Worm (Caenorhabditis elegans) whole organism, L1 larva: Measurements from ENCODE around the gene Y54G2A.52.
A peak's percentile ranks its signal among the peaks of the same experiment; 100 is the strongest.
"Not testable (repeated sequence)": the region's sequence is repeated elsewhere in the genome, so short reads cannot be mapped to it uniquely, and the experiment has no call there.

Source experiments
- aha-1 ChIP-seq: fragments of 150-350 bp; optimal IDR thresholded peaks from 2 replicates; lab custom pipeline; 2014; ENCODE audit warnings: missing biosample characterization, missing genetic modification characterization
- alr-1 ChIP-seq: fragments of 200-800 bp; sonication (Bioruptor generic); optimal IDR thresholded peaks from 2 replicates; lab custom pipeline; 2018; ENCODE audit warnings: borderline replicate concordance, mild to moderate bottlenecking, missing genetic modification characterization, missing compliant biosample characterization
- ceh-63 ChIP-seq: fragments of 200-800 bp; sonication (Bioruptor generic); optimal IDR thresholded peaks from 2 replicates; lab custom pipeline; 2018; ENCODE audit warnings: mild to moderate bottlenecking, missing genetic modification characterization, missing compliant biosample characterization
- dpl-1 ChIP-seq, 3 experiments: fragments of 150-350 bp in 2 of 3; sonication (generic microtip) in 1 of 3; optimal IDR thresholded peaks; 2 replicates each; lab custom pipeline; 2014 to 2017; ENCODE audit warnings: missing biosample characterization in 3 of 3, missing genetic modification characterization in 3 of 3, missing genetic modification reagents in 3 of 3
- dsc-1 ChIP-seq: sonication (generic microtip); optimal IDR thresholded peaks from 2 replicates; lab custom pipeline; 2016; ENCODE audit warnings: mild to moderate bottlenecking, missing genetic modification characterization, missing compliant biosample characterization
- efl-1 ChIP-seq, 4 experiments: fragments of 150-350 bp; optimal IDR thresholded peaks in 3 of 4; peaks in 1 of 4; 1 replicate in 1 of 4; 2 replicates in 3 of 4; lab custom pipeline; 2014; ENCODE audit warnings: missing biosample characterization in 2 of 4, missing genetic modification characterization in 2 of 4, missing genetic modification reagents in 2 of 4
- elt-2 ChIP-seq: sonication (generic microtip); optimal IDR thresholded peaks from 2 replicates; lab custom pipeline; 2016; ENCODE audit warnings: missing genetic modification characterization, mild to moderate bottlenecking, inconsistent platforms, missing compliant biosample characterization, missing genetic modification reagents
- elt-3 ChIP-seq, 6 experiments: fragments of 150-350 bp in 1 of 6; sonication (generic microtip); optimal IDR thresholded peaks; 2 replicates each; lab custom pipeline; 2017 to 2018; ENCODE audit warnings: missing biosample characterization in 6 of 6, missing genetic modification characterization in 6 of 6, inconsistent platforms in 1 of 6
- fkh-4 ChIP-seq: sonication (generic microtip); optimal IDR thresholded peaks from 2 replicates; lab custom pipeline; 2016; ENCODE audit warnings: missing compliant biosample characterization, missing genetic modification characterization, borderline replicate concordance
- hlh-17 ChIP-seq: fragments of 200-800 bp; sonication (Bioruptor generic); optimal IDR thresholded peaks from 2 replicates; lab custom pipeline; 2018; ENCODE audit warnings: missing genetic modification characterization, mild to moderate bottlenecking, missing compliant biosample characterization, moderate library complexity, borderline replicate concordance
- hpl-2 ChIP-seq: fragments of 150-350 bp; optimal IDR thresholded peaks from 2 replicates; lab custom pipeline; 2014; ENCODE audit warnings: missing biosample characterization, missing genetic modification reagents, missing genetic modification characterization
- lin-35 ChIP-seq, 2 experiments: fragments of 150-350 bp; optimal IDR thresholded peaks; 2 replicates each; lab custom pipeline; 2014; ENCODE audit warnings: missing biosample characterization in 2 of 2, missing genetic modification characterization in 2 of 2, missing genetic modification reagents in 2 of 2
- lin-39 ChIP-seq: fragments of 150-350 bp; optimal IDR thresholded peaks from 2 replicates; lab custom pipeline; 2014; ENCODE audit warnings: missing biosample characterization, missing genetic modification reagents, missing genetic modification characterization
- lsy-2 ChIP-seq, 2 experiments: fragments of 150-350 bp; optimal IDR thresholded peaks; 2 replicates each; lab custom pipeline; 2014; ENCODE audit warnings: missing biosample characterization in 2 of 2, missing genetic modification characterization in 2 of 2
- mdl-1 ChIP-seq, 2 experiments: fragments of 150-350 bp; optimal IDR thresholded peaks; 2 replicates each; lab custom pipeline; 2014 to 2017; ENCODE audit warnings: missing biosample characterization in 2 of 2, missing genetic modification characterization in 2 of 2, inconsistent platforms in 1 of 2
- mep-1 ChIP-seq: fragments of 150-350 bp; optimal IDR thresholded peaks from 2 replicates; lab custom pipeline; 2014; ENCODE audit warnings: missing biosample characterization, missing genetic modification characterization
- nhr-11 ChIP-seq: fragments of 150-350 bp; optimal IDR thresholded peaks from 2 replicates; lab custom pipeline; 2014; ENCODE audit warnings: missing biosample characterization, missing genetic modification characterization
- nhr-19 ChIP-seq: fragments of 200-800 bp; sonication (Bioruptor generic); conservative IDR thresholded peaks from 2 replicates; pipeline ENCODE4 v1.3.6; 2022; ENCODE audit warnings: missing genetic modification characterization, missing compliant biosample characterization
- nhr-20 ChIP-seq: sonication (generic microtip); optimal IDR thresholded peaks from 2 replicates; lab custom pipeline; 2016; ENCODE audit warnings: mild to moderate bottlenecking, missing genetic modification characterization, missing compliant biosample characterization
- nhr-28 ChIP-seq: fragments of 150-350 bp; optimal IDR thresholded peaks from 2 replicates; lab custom pipeline; 2014; ENCODE audit warnings: missing biosample characterization, missing genetic modification characterization
- nhr-71 ChIP-seq: sonication (generic microtip); optimal IDR thresholded peaks from 2 replicates; lab custom pipeline; 2016; ENCODE audit warnings: mild to moderate bottlenecking, missing genetic modification characterization, moderate library complexity, missing compliant biosample characterization
- nhr-76 ChIP-seq: sonication (generic microtip); optimal IDR thresholded peaks from 2 replicates; lab custom pipeline; 2017; ENCODE audit warnings: missing biosample characterization, missing genetic modification characterization
- nhr-77 ChIP-seq: fragments of 150-350 bp; optimal IDR thresholded peaks from 2 replicates; lab custom pipeline; 2014; ENCODE audit warnings: missing biosample characterization, missing genetic modification characterization
- nhr-90 ChIP-seq: sonication (generic microtip); optimal IDR thresholded peaks from 2 replicates; lab custom pipeline; 2016; ENCODE audit warnings: mild to moderate bottlenecking, missing genetic modification characterization, missing compliant biosample characterization; ENCODE audit not compliant: poor library complexity
- pqm-1 ChIP-seq: sonication (generic microtip); optimal IDR thresholded peaks from 3 replicates; lab custom pipeline; 2017; ENCODE audit warnings: missing biosample characterization, missing genetic modification characterization
- rnt-1 ChIP-seq: sonication (generic microtip); optimal IDR thresholded peaks from 2 replicates; lab custom pipeline; 2016; ENCODE audit warnings: mild to moderate bottlenecking, missing genetic modification characterization, moderate library complexity, missing compliant biosample characterization
- sptf-1 ChIP-seq: fragments of 150-350 bp; optimal IDR thresholded peaks from 2 replicates; lab custom pipeline; 2014; ENCODE audit warnings: missing biosample characterization, missing genetic modification characterization
- sup-37 ChIP-seq: fragments of 200-800 bp; sonication (Bioruptor generic); optimal IDR thresholded peaks from 2 replicates; lab custom pipeline; 2018; ENCODE audit warnings: mild to moderate bottlenecking, missing genetic modification characterization, missing compliant biosample characterization
- swsn-7 ChIP-seq: sonication (generic microtip); optimal IDR thresholded peaks from 2 replicates; lab custom pipeline; 2016; ENCODE audit warnings: missing genetic modification characterization, missing compliant biosample characterization
- tlp-1 ChIP-seq: fragments of 150-350 bp; optimal IDR thresholded peaks from 2 replicates; lab custom pipeline; 2014; ENCODE audit warnings: missing biosample characterization, missing genetic modification characterization
- unc-62 ChIP-seq: fragments of 150-350 bp; optimal IDR thresholded peaks from 2 replicates; lab custom pipeline; 2014; ENCODE audit warnings: missing biosample characterization, missing genetic modification reagents, missing genetic modification characterization
- unc-98 ChIP-seq: fragments of 200-800 bp; sonication (Bioruptor generic); IDR thresholded peaks from 2 replicates; pipeline ENCODE4 v1.3.6; 2022; ENCODE audit warnings: missing genetic modification characterization, missing compliant biosample characterization

Gene Y54G2A.52

DNA sequence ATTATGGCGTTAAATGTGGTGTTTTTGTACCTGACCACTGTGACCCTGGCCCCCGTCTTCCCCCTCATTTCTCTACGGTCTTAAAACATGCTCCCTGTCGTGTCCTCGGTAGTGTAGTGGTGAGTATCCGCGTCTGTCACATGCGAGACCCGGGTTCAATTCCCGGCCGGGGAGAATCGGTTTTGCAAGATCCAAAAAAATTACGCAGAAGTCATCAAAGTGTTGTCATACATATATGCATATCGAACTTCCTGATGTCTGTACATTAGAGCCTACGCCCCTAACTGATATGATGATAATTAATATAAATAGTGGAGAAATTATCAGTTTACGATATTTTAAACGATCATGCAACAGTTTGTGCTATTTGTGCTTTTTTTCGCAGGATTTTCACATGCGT, 7.0 kb upstream of the Y54G2A.52 start, which contains the start of gene Y54G2A.45 (continued):
- TF ChIP-seq efl-1 (optimal IDR thresholded peaks at IDR 0.05; lab: Kevin White, UChicago) (peak in 1 of 2 experiments; percentile 32), efl-1 (GFP tag; optimal IDR thresholded peaks at IDR 0.05 in 1 of 2; lab: Kevin White, UChicago) (no peak), dpl-1 (GFP tag; optimal IDR thresholded peaks at IDR 0.05; lab: Kevin White, UChicago) (peak in 1 of 3 experiments; percentile 5), mdl-1 (tag; optimal IDR thresholded peaks at IDR 0.05; lab: Kevin White, UChicago) (peak in 1 of 2 experiments; percentile 28), unc-98 (GFP tag; lab: Robert Waterston, UW) (no peak), pqm-1 (tag; lab: Kevin White, UChicago) (peak; percentile 40), lsy-2 (tag; optimal IDR thresholded peaks at IDR 0.05; lab: Kevin White, UChicago) (peak in 1 of 2 experiments; percentile 57), hlh-17 (no peak), nhr-19 (GFP tag; lab: Robert Waterston, UW) (peak; percentile 26), hpl-2 (GFP tag; lab: Kevin White, UChicago) (peak; percentile 1), nhr-71 (tag; lab: Kevin White, UChicago) (peak; percentile 61)

DNA sequence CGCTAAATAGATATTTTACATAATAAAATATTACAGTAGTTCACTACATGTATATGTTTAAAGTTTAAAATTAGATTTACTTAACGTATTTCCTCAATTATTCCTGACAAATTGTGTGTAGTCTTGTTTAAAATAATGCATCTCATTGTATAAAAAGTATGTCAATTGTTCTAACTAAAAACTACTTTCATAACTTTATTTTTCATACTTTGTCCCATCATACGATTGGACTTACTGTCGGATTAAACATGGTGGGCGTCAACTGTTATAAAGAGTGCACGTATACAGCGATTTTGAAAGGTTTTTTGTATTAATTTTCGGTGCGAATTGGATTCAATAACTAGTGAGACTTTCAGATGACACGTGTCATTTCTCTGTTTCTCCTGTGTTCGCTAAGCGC, 5.2 kb upstream of the Y54G2A.52 start, which contains the start of gene Y54G2A.32:
TSS of gene Y54G2A.32 (plus strand) at position 301 of the 400 bp plus-strand sequence.
- TF ChIP-seq nhr-28 (tag; lab: Kevin White, UChicago) (no peak), fkh-4 (no peak), elt-3 (tag; optimal IDR thresholded peaks at IDR 0.05; lab: Kevin White, UChicago) (no peak), swsn-7 (tag; lab: Kevin White, UChicago) (no peak), mdl-1 (tag; optimal IDR thresholded peaks at IDR 0.05; lab: Kevin White, UChicago) (no peak), alr-1 (no peak), sptf-1 (tag; lab: Kevin White, UChicago) (no peak)

DNA sequence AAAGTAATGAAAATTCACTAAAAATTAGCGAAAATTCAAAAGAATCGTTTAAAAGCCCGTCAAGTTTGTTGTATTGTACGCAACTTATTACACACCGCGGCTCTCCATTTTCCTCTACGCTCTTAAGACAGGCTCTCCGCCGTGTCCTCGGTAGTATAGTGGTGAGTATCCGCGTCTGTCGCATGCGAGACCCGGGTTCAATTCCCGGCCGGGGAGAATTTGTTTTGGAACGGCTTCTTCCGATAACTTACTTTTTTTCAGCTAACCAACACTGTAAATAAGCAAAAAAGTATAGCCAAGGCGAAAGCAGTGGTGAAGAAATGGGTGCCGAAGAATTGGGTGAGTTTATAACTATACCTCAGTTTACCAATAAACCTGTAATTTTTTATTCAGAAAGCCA, 3.7 kb upstream of the Y54G2A.52 start:
- TF ChIP-seq efl-1 (optimal IDR thresholded peaks at IDR 0.05; lab: Kevin White, UChicago) (no peak), efl-1 (GFP tag; optimal IDR thresholded peaks at IDR 0.05 in 1 of 2; lab: Kevin White, UChicago) (peak in 1 of 2 experiments; percentile 85), rnt-1 (tag; lab: Kevin White, UChicago) (no peak)
- TF ChIP-seq, all 84 proteins: peak for 1

DNA sequence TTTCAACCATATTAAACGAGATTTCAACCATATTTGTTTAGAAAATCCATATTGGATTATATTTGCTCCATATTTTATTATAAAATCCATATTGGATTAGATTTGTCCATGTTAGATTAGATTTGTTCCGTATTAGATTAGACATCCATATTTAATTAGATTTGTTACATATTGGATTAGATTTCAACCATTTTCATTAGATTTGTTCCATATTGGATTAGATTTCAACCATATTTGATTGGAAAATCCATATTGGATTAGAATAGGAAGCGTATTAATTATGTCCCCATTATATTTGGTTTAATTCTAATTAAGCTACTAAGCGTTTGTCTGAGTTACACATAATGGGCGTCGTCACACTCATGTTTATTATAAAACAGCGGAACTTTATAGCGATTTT, 3.1 kb upstream of the Y54G2A.52 start, which contains the start of gene Y54G2A.44:
TSS of gene Y54G2A.44 (plus strand) at position 301 of the 400 bp plus-strand sequence.
- TF ChIP-seq tlp-1, nhr-77, nhr-20 (tag; lab: Kevin White, UChicago): not testable (repeated sequence)

DNA sequence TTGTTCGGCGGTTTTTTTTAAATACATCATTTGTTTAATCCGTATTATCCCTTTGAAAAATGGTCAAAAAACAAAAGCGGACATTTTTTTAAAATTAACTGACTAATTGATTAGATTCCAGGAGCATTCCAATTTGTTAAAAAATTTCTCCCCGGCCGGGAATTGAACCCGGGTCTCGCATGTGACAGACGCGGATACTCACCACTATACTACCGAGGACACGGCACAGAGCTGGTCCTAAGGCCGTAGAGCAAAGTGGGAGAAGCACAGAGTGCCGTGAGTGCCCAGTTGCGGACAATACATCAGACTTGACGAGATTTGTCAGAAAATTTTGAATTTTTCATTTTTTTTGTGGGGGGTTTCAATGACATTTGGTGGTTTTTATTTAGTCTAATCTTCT, 2.5 kb upstream of the Y54G2A.52 start:
- TF ChIP-seq ceh-63 (no peak), nhr-71 (tag; lab: Kevin White, UChicago) (peak; percentile 6), dsc-1 (tag; lab: Kevin White, UChicago) (no peak), nhr-11 (tag; lab: Kevin White, UChicago) (no peak), efl-1 (optimal IDR thresholded peaks at IDR 0.05; lab: Kevin White, UChicago) (peak in 1 of 2 experiments; percentile 48), efl-1 (GFP tag; optimal IDR thresholded peaks at IDR 0.05 in 1 of 2; lab: Kevin White, UChicago) (peak in 1 of 2 experiments; percentile 3), mep-1 (no peak), unc-62 (GFP tag; lab: Kevin White, UChicago) (no peak), aha-1 (tag; lab: Kevin White, UChicago) (no peak), nhr-90 (no peak), lin-39 (tag; lab: Kevin White, UChicago) (no peak), lin-35 (GFP tag; optimal IDR thresholded peaks at IDR 0.05; lab: Kevin White, UChicago) (no peak), sup-37 (GFP tag; lab: Kevin White, UChicago) (no peak), sptf-1 (tag; lab: Kevin White, UChicago) (no peak), rnt-1 (tag; lab: Kevin White, UChicago) (peak; percentile 9), elt-2 (no peak), hpl-2 (GFP tag; lab: Kevin White, UChicago) (peak; percentile 4), nhr-76 (no peak)
- TF ChIP-seq, all 84 proteins: peak for 4
